Worm (Caenorhabditis elegans): ENCODE data around the gene Y71H2AM.29.

Gene Y71H2AM.29

DNA sequence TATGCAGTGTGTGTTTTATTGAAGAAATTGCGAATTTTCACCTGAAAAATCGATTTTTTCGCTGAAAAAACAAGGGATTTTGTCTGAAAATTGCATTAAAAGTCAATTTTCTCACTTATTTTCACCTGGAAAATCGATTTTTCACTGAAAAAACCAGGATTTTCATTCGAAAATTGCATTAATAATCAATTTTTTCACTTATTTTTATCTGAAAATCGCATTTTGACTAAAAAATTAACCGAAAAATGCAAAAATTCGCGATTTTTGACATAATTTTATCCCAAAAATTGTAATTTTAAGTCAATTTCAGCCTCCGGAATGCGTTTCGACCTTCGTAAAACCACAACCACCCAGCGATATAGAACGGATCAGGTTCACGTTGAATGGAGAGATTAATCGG lies at the start of gene Y71H2AM.29:
Y71H2AM.29 (plus strand) TSS at position 301 of the 400 bp plus-strand sequence.
- TF ChIP-seq zip-5 (tag; optimal IDR thresholded peaks at IDR 0.05): no peak
- no peak for TF ChIP-seq ceh-48 (tag; optimal IDR thresholded peaks at IDR 0.05)
- no peak for TF ChIP-seq ceh-31 (tag; optimal IDR thresholded peaks at IDR 0.05)
- TF ChIP-seq gmeb-2 (tag; optimal IDR thresholded peaks at IDR 0.05): no peak
- TF ChIP-seq npax-4 (tag; optimal IDR thresholded peaks at IDR 0.05): no peak
- no peak for TF ChIP-seq tbx-2 (tag; optimal IDR thresholded peaks at IDR 0.05)

DNA sequence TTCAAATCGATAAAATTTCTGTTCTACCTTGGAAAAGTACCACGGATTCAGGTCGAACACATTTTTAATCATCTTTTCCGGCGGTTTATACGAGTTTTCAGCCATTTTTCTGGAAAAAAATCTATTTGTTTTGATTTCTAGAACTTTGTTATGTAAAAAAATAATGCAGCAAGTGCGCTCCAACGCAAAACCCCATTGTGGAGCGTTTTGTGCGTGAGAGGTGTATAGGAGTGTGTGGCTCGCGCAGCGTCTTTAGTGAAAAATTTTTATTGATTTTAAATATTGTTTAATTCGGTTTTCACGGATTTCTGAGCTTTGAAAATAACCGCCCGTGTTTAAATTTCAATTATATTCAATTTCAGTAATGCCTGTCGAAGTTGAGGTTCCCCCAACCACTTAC lies 46.7 kb upstream of the Y71H2AM.29 start, which contains the start of gene Y71H2AM.20:
Y71H2AM.20 (minus strand) TSS at position 109 of the 400 bp plus-strand sequence.
- TF ChIP-seq F13H6.1 (tag; optimal IDR thresholded peaks at IDR 0.05) (peak; percentile 13), ceh-45 (GFP tag; IDR thresholded peaks at IDR 0.05) (no peak), fkh-6 (tag; optimal IDR thresholded peaks at IDR 0.05) (no peak), madf-2 (tag; optimal IDR thresholded peaks at IDR 0.05) (peak; percentile 53), gmeb-2 (tag; optimal IDR thresholded peaks at IDR 0.05) (no peak), unc-55 (GFP tag; optimal IDR thresholded peaks at IDR 0.05) (peak; percentile 50), ceh-24 (tag; optimal IDR thresholded peaks at IDR 0.05) (no peak), fkh-10 (GFP tag; optimal IDR thresholded peaks at IDR 0.05) (peak; percentile 76), nhr-232 (tag; optimal IDR thresholded peaks at IDR 0.05) (no peak), ceh-34 (tag; optimal IDR thresholded peaks at IDR 0.05) (peak; percentile 90), lim-6 (tag; optimal IDR thresholded peaks at IDR 0.05) (peak; percentile 67), ceh-31 (tag; optimal IDR thresholded peaks at IDR 0.05) (peak; percentile 91), C08G9.2 (tag; optimal IDR thresholded peaks at IDR 0.05) (peak; percentile 38), lin-11 (tag; optimal IDR thresholded peaks at IDR 0.05) (no peak), hlh-13 (GFP tag; optimal IDR thresholded peaks at IDR 0.05) (no peak), unc-42 (tag; optimal IDR thresholded peaks at IDR 0.05) (peak; percentile 96), ceh-22 (tag; optimal IDR thresholded peaks at IDR 0.05) (no peak), pag-3 (tag; optimal IDR thresholded peaks at IDR 0.05; ENCODE audit: borderline replicate concordance) (no peak), rnt-1 (tag; optimal IDR thresholded peaks at IDR 0.05) (peak; percentile 90), ceh-18 (tag; optimal IDR thresholded peaks at IDR 0.05) (peak; percentile 95), ets-4 (tag; optimal IDR thresholded peaks at IDR 0.05) (peak; percentile 79), che-1 (tag; optimal IDR thresholded peaks at IDR 0.05) (no peak), hlh-8 (tag; optimal IDR thresholded peaks at IDR 0.05) (no peak), tbx-7 (tag; optimal IDR thresholded peaks at IDR 0.05) (peak; percentile 40), ceh-19 (GFP tag; optimal IDR thresholded peaks at IDR 0.05) (no peak), pros-1 (tag; optimal IDR thresholded peaks at IDR 0.05) (peak; percentile 17), K09A11.1 (tag; optimal IDR thresholded peaks at IDR 0.05; ENCODE audit: insufficient read depth) (peak; percentile 73), ceh-2 (tag; optimal IDR thresholded peaks at IDR 0.05) (peak; percentile 51), pax-1 (tag; optimal IDR thresholded peaks at IDR 0.05) (peak; percentile 62), sox-4 (tag; optimal IDR thresholded peaks at IDR 0.05) (no peak), pqm-1 (tag; optimal IDR thresholded peaks at IDR 0.05) (peak; percentile 19), ztf-16 (tag; optimal IDR thresholded peaks at IDR 0.05) (peak; percentile 75), unc-86 (tag; optimal IDR thresholded peaks at IDR 0.05) (peak; percentile 77), hlh-30 (tag; optimal IDR thresholded peaks at IDR 0.05; ENCODE audit: insufficient read depth) (peak; percentile 54), pat-9 (tag; optimal IDR thresholded peaks at IDR 0.05) (peak; percentile 22), fax-1 (tag; optimal IDR thresholded peaks at IDR 0.05) (peak; percentile 17), sox-2 (GFP tag; IDR thresholded peaks at IDR 0.05) (peak; percentile 66), syd-9 (tag; optimal IDR thresholded peaks at IDR 0.05) (peak; percentile 62), tbx-2 (tag; optimal IDR thresholded peaks at IDR 0.05) (peak; percentile 88), unc-3 (GFP tag; conservative IDR thresholded peaks at IDR 0.05) (peak; percentile 39; the same call in 1 of the 2 replicates), unc-3 (tag; optimal IDR thresholded peaks at IDR 0.05) (peak; percentile 53), dve-1 (tag; optimal IDR thresholded peaks at IDR 0.05) (peak; percentile 69), mec-3 (tag; optimal IDR thresholded peaks at IDR 0.05; ENCODE audit: borderline replicate concordance) (no peak), nhr-11 (tag; optimal IDR thresholded peaks at IDR 0.05) (no peak), nfya-1 (tag; optimal IDR thresholded peaks at IDR 0.05) (peak; percentile 95), elt-2 (tag; optimal IDR thresholded peaks at IDR 0.05) (peak; percentile 72), ahr-1 (tag; optimal IDR thresholded peaks at IDR 0.05) (peak; percentile 8), ceh-30 (tag; optimal IDR thresholded peaks at IDR 0.05) (peak; percentile 76), ceh-48 (tag; optimal IDR thresholded peaks at IDR 0.05) (peak; percentile 93)

Data from whole organism, late embryonic.